Fruit fly (Drosophila melanogaster): ENCODE measurements around the gene CG18789.

CG18789 gene

DNA sequence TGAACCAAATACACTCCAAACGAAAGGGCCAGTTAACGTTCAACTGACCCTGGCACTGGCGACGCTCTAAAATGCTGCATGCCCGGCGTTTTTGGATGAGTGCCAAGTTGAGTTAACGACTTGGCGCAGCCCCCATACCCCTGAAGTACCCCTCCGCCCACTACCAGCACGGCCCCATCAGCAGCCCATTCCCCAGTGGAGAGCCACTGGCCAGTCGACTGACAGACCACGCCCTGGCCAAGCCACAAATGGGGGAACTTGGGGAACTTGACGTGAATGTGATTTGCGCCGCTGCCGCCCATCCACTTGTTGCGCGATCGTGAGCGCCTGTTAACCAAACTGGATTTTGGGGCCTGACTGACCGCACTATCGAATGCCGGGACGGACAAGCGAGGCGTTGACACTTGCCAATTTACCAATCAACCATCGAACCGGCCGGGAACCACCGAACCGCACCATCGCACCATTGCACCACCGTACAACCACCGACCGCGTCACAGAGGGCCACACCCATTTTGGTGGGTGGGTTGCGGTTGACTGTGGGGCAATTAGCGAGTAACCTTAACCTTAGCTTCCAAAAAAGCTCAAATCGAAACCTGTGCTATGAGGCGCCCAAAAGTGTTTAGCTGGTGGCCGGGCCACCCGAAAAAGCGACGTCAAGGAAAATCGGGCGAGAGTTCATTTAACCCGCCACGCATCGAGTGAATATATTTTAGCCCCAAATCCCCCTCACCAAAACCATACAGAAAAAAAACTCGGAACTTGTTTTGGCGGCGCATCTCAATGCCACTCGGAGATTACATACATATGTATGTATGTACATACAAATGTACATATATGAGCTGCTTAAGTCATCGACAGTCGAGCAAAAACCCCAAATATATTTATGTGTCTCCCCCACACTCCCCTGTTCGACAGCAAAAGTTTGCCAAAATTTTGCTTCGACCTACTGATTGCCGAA is 10.5 kb upstream of the CG18789 start:
- TF ChIP-seq Mnt (GFP tag; optimal IDR thresholded peaks at IDR 0.05) (no peak), CG7045 (GFP tag; optimal IDR thresholded peaks at IDR 0.05) (no peak), CG7101 (tag; optimal IDR thresholded peaks at IDR 0.05) (no peak), CG12768 (GFP tag; optimal IDR thresholded peaks at IDR 0.05) (peak; percentile 67), pad (GFP tag; optimal IDR thresholded peaks at IDR 0.05) (peak; percentile 93), bab1 (GFP tag; optimal IDR thresholded peaks at IDR 0.05) (no peak), Crg-1 (GFP tag; optimal IDR thresholded peaks at IDR 0.05) (peak; percentile 35), ovo (GFP tag; optimal IDR thresholded peaks at IDR 0.05) (peak; percentile 60), tj (GFP tag; optimal IDR thresholded peaks at IDR 0.05) (peak; percentile 11), CG14711 (tag; optimal IDR thresholded peaks at IDR 0.05) (no peak), cic (GFP tag; optimal IDR thresholded peaks at IDR 0.05) (peak; percentile 6)

DNA sequence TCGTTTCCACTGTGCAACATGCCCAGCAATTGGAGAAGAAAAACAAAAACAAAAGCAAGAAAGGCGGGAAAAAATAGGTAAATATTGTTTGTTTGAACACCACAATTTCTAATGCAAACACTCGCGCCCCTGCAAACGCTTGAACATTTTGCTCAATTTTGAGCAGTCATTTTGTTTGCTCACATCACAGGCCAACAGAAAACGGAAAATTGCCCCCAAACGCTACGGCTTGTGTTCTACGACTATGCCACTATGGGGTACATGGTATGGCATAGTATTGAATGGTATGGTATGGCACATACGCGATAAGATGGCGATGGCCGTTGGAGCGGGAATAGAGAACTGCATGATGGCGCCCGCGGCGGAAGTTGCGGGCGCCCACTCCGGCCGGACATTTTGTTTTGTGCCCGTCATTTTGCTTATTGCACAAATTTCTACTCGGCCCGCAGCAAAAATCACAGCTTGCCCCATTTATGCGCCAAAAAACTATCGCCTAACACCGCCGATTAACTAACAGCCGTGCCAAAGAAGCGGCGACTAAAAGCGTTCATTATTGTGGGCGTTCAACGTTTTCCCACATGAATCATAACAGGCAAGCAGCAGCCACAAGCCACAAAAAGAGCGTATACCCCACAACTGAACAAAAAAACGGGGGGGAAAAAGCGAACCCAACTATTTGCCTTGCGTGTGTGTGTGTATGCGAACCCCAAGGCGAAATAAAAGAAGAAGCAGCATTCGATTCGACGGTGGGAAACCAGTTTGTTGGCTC is 9.2 kb upstream of the CG18789 start:
- TF ChIP-seq CG12768 (GFP tag; optimal IDR thresholded peaks at IDR 0.05) (no peak), ovo (GFP tag; optimal IDR thresholded peaks at IDR 0.05) (no peak), pad (GFP tag; optimal IDR thresholded peaks at IDR 0.05) (no peak), Clk (GFP tag; optimal IDR thresholded peaks at IDR 0.05) (no peak), cnc (optimal IDR thresholded peaks at IDR 0.05) (peak in 1 of 2 experiments; percentile 15), CG7101 (tag; optimal IDR thresholded peaks at IDR 0.05) (peak; percentile 15), CG7045 (GFP tag; optimal IDR thresholded peaks at IDR 0.05) (no peak), kay (GFP tag; ENCODE audit: borderline replicate concordance) (peak; percentile 94), Hr96 (GFP tag; optimal IDR thresholded peaks at IDR 0.05) (no peak), CG33017 (tag; optimal IDR thresholded peaks at IDR 0.05) (peak; percentile 58), CG5204 (GFP tag; optimal IDR thresholded peaks at IDR 0.05) (peak; percentile 48), toe (GFP tag; optimal IDR thresholded peaks at IDR 0.05) (peak; percentile 37), Crg-1 (GFP tag; optimal IDR thresholded peaks at IDR 0.05) (no peak), bab1 (GFP tag; optimal IDR thresholded peaks at IDR 0.05) (no peak), cic (GFP tag; optimal IDR thresholded peaks at IDR 0.05) (no peak), tj (GFP tag; optimal IDR thresholded peaks at IDR 0.05) (no peak), Mnt (GFP tag; optimal IDR thresholded peaks at IDR 0.05) (no peak), CG11617 (GFP tag; optimal IDR thresholded peaks at IDR 0.05) (no peak), CG14711 (tag; optimal IDR thresholded peaks at IDR 0.05) (peak; percentile 19), CG1620 (GFP tag; optimal IDR thresholded peaks at IDR 0.05) (no peak)

DNA sequence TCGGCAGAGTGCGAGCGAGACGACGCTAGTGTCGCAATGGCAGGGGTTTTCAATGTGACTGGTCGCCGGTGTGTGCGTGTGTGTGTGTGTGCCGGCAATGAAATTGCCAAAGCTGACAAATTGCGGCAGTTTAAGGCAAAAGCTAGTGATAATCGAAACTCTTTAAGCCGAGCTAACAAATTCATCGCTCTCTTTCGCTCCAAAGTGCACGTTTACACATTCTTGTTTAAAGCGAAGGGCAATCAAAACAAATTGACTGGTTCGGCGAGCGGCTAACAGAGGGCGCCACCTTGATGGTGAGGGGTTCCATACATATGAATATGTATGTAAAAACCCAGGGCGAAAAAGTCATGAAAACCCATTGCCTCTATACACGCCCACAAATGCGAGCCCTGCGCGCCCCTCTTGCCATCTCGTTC is 8.6 kb upstream of the CG18789 start:
- peak; percentile 23 for TF ChIP-seq bab1 (GFP tag; optimal IDR thresholded peaks at IDR 0.05)
- TF ChIP-seq kay (GFP tag; ENCODE audit: borderline replicate concordance): no peak
- peak; percentile 17 for TF ChIP-seq Hr96 (GFP tag; optimal IDR thresholded peaks at IDR 0.05)
- no peak for TF ChIP-seq CG1620 (GFP tag; optimal IDR thresholded peaks at IDR 0.05)
- TF ChIP-seq CG12768 (GFP tag; optimal IDR thresholded peaks at IDR 0.05): no peak
- peak; percentile 99 for TF ChIP-seq pad (GFP tag; optimal IDR thresholded peaks at IDR 0.05)
- no peak for TF ChIP-seq toe (GFP tag; optimal IDR thresholded peaks at IDR 0.05)
- no peak for TF ChIP-seq CG11617 (GFP tag; optimal IDR thresholded peaks at IDR 0.05)
- peak; percentile 16 for TF ChIP-seq tj (GFP tag; optimal IDR thresholded peaks at IDR 0.05)
- TF ChIP-seq ovo (GFP tag; optimal IDR thresholded peaks at IDR 0.05): no peak
- TF ChIP-seq cic (GFP tag; optimal IDR thresholded peaks at IDR 0.05): no peak
- no peak for TF ChIP-seq Mnt (GFP tag; optimal IDR thresholded peaks at IDR 0.05)
- no peak for TF ChIP-seq CG5204 (GFP tag; optimal IDR thresholded peaks at IDR 0.05)
- TF ChIP-seq CG7101 (tag; optimal IDR thresholded peaks at IDR 0.05): no peak
- TF ChIP-seq CG7045 (GFP tag; optimal IDR thresholded peaks at IDR 0.05): no peak
- no peak for TF ChIP-seq CG33017 (tag; optimal IDR thresholded peaks at IDR 0.05)
- TF ChIP-seq Crg-1 (GFP tag; optimal IDR thresholded peaks at IDR 0.05): no peak

DNA sequence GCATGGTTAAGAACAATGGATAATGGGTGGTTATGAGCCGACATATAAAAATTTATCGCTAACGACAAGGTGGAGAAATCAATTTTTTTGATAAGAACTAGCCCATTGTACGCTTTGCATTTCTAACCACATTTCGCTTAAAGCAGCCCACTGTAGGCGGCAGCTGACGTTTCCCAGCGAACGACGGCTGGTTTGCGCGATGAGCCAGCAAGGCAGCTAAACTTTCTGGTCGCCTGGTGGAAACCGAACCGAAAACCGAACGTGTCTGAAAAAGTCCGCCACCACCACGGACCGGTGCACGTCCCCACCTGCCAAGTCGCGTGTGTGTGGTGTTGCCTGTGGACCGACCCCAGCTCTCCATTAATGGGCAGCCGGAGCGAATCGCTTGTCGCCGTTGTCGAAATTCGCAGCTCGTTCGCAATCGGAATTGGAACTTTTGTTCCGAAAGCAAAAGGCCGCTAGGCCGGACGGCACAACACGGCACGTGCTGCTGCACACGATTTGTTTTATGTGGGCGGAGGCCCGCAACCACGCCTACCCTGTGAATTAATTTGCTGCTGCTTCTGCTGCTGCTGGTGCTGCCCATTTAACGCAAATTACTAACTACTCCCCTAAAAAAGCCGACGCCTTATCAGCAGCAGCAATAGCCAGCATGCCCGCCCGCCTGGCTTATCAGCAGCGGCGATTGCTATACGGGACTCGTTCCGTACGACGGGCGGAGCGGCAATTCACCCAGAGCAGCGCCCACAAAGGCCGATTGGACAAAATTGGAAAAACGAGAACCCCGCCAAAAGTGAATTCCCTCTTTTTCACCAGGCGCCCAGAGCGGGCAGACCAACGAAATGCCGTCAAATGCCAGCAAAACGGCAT is 7.9 kb upstream of the CG18789 start:
- no peak for TF ChIP-seq cnc (optimal IDR thresholded peaks at IDR 0.05)
- TF ChIP-seq CG7101 (tag; optimal IDR thresholded peaks at IDR 0.05): peak; percentile 16
- TF ChIP-seq CG11617 (GFP tag; optimal IDR thresholded peaks at IDR 0.05): peak; percentile 47
- TF ChIP-seq kay (GFP tag; ENCODE audit: borderline replicate concordance): no peak
- TF ChIP-seq CG12768 (GFP tag; optimal IDR thresholded peaks at IDR 0.05): peak; percentile 96
- TF ChIP-seq bab1 (GFP tag; optimal IDR thresholded peaks at IDR 0.05): peak; percentile 48
- TF ChIP-seq Mnt (GFP tag; optimal IDR thresholded peaks at IDR 0.05): peak; percentile 72
- TF ChIP-seq CG1620 (GFP tag; optimal IDR thresholded peaks at IDR 0.05): no peak
- peak; percentile 55 for TF ChIP-seq Hr96 (GFP tag; optimal IDR thresholded peaks at IDR 0.05)
- peak; percentile 76 for TF ChIP-seq tj (GFP tag; optimal IDR thresholded peaks at IDR 0.05)
- peak; percentile 97 for TF ChIP-seq cic (GFP tag; optimal IDR thresholded peaks at IDR 0.05)
- TF ChIP-seq CG33017 (tag; optimal IDR thresholded peaks at IDR 0.05): peak; percentile 29
- TF ChIP-seq CG7045 (GFP tag; optimal IDR thresholded peaks at IDR 0.05): no peak
- no peak for TF ChIP-seq Crg-1 (GFP tag; optimal IDR thresholded peaks at IDR 0.05)
- no peak for TF ChIP-seq pad (GFP tag; optimal IDR thresholded peaks at IDR 0.05)
- TF ChIP-seq CG5204 (GFP tag; optimal IDR thresholded peaks at IDR 0.05): peak; percentile 22
- TF ChIP-seq Clk (GFP tag; optimal IDR thresholded peaks at IDR 0.05): peak; percentile 18
- peak; percentile 17 for TF ChIP-seq toe (GFP tag; optimal IDR thresholded peaks at IDR 0.05)
- TF ChIP-seq ovo (GFP tag; optimal IDR thresholded peaks at IDR 0.05): peak; percentile 62
- TF ChIP-seq CG14711 (tag; optimal IDR thresholded peaks at IDR 0.05): no peak
